Worm (Caenorhabditis elegans): Measurements from ENCODE around the gene lin-23.

lin-23 gene

DNA sequence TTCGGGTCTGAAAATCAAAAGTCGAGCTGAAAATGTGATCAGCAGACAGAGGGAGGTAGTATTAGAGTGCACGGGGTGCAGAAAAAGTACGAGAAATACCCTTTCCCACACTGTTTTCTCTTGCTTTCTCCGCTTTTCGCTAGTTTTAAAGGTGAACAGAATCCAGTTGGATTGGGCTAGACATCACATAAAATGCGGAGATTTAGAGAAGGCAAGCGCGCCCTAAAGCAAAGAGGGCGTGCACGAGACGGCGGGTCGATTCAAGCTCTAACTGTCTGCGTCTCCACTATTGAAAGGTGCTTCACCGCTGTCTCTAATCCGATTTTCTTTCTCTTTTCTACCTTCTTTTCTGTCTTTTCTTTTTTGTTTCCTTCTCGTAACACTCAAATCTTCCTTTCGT is 993 bp upstream of the lin-23 start (continued):
- peak; percentile 79 for TF ChIP-seq nhr-90 (tag; optimal IDR thresholded peaks at IDR 0.05; ENCODE audit: poor library complexity)
- peak; percentile 92 for TF ChIP-seq nhr-85 (tag)
- TF ChIP-seq hpl-2 (GFP tag; optimal IDR thresholded peaks at IDR 0.05): peak; percentile 20
- no peak for TF ChIP-seq aha-1 (tag; optimal IDR thresholded peaks at IDR 0.05)
- peak; percentile 84 for TF ChIP-seq nhr-19 (GFP tag; conservative IDR thresholded peaks at IDR 0.05)
- TF ChIP-seq unc-98 (GFP tag; IDR thresholded peaks at IDR 0.05): no peak
- peak; percentile 12 for TF ChIP-seq aly-2 (tag; optimal IDR thresholded peaks at IDR 0.05)
- peak; percentile 85 to 87 for TF ChIP-seq lin-35 (GFP tag; optimal IDR thresholded peaks at IDR 0.05)
- TF ChIP-seq dsc-1 (tag; optimal IDR thresholded peaks at IDR 0.05): peak; percentile 76
- no peak for TF ChIP-seq alr-1 (tag; optimal IDR thresholded peaks at IDR 0.05; ENCODE audit: borderline replicate concordance)
- no peak for TF ChIP-seq pax-3 (tag; optimal IDR thresholded peaks at IDR 0.05)
- peak; percentile 72 for TF ChIP-seq ztf-4 (tag; optimal IDR thresholded peaks at IDR 0.05)
- no peak for TF ChIP-seq nhr-84 (tag; optimal IDR thresholded peaks at IDR 0.05)
- TF ChIP-seq fkh-8 (tag; optimal IDR thresholded peaks at IDR 0.05): peak; percentile 88
- TF ChIP-seq C34B4.2 (tag; optimal IDR thresholded peaks at IDR 0.05): no peak
- peak; percentile 67 to 79 (median 78) for TF ChIP-seq dpl-1 (GFP tag; optimal IDR thresholded peaks at IDR 0.05)
- peak; percentile 66 for TF ChIP-seq fkh-10 (GFP tag; optimal IDR thresholded peaks at IDR 0.05)
- peak; percentile 91 for TF ChIP-seq nhr-20 (tag; optimal IDR thresholded peaks at IDR 0.05)
- peak; percentile 97 for TF ChIP-seq blmp-1 (tag; optimal IDR thresholded peaks at IDR 0.05)
- TF ChIP-seq mdl-1 (tag; optimal IDR thresholded peaks at IDR 0.05): peak; percentile 45 to 97
- peak; percentile 45; the same call in 1 of the 2 replicates for TF ChIP-seq grh-1 (GFP tag; IDR thresholded peaks at IDR 0.05)
- no peak for TF ChIP-seq sptf-1 (tag; optimal IDR thresholded peaks at IDR 0.05)
- peak; percentile 80 for TF ChIP-seq lin-13 (GFP tag; optimal IDR thresholded peaks at IDR 0.05)
- peak; percentile 83 for TF ChIP-seq xbp-1 (tag; optimal IDR thresholded peaks at IDR 0.05)
- peak; percentile 21 for TF ChIP-seq fkh-4 (tag; optimal IDR thresholded peaks at IDR 0.05; ENCODE audit: borderline replicate concordance)
- TF ChIP-seq snpc-4 (tag; optimal IDR thresholded peaks at IDR 0.05): peak; percentile 50
- TF ChIP-seq unc-30 (tag; optimal IDR thresholded peaks at IDR 0.05): no peak
- peak; percentile 88 for TF ChIP-seq nhr-47 (tag; optimal IDR thresholded peaks at IDR 0.05)
- peak; percentile 80 for TF ChIP-seq unc-86 (tag; optimal IDR thresholded peaks at IDR 0.05)
- TF ChIP-seq fos-1 (tag; optimal IDR thresholded peaks at IDR 0.05): no peak
- TF ChIP-seq zip-4 (GFP tag; optimal IDR thresholded peaks at IDR 0.05): no peak
- peak in 1 of 2 experiments; percentile 6 for TF ChIP-seq egl-27 (tag; optimal IDR thresholded peaks at IDR 0.05)
- TF ChIP-seq unc-130 (tag; optimal IDR thresholded peaks at IDR 0.05): peak; percentile 84
- TF ChIP-seq ceh-82 (tag; optimal IDR thresholded peaks at IDR 0.05): peak; percentile 70 to 94 (median 77)
- 0 out of 2 replicates have a peak, but pooled peaks have one; percentile 34 for TF ChIP-seq mab-9 (GFP tag; IDR thresholded peaks at IDR 0.05)

DNA sequence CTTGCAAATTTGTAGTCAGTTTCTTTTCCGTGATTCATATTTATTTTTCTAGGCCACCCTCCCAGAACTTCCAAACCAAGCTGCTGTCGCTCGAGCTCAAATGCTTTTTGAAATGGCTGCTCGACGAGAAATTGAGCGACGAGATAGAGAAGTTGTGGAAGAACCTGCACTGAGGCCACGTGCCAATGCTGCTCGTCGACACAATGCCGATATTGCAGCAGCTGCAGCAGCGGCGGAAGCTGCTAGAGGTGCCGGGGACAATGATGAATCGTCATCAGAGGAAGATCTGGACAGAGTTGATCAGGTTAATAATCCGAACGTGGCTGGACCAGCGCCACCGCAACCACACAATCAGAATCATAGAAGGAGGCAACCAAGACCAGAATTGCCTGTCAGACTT is 2.3 kb downstream of the lin-23 start:
- TF ChIP-seq fkh-4 (tag; optimal IDR thresholded peaks at IDR 0.05; ENCODE audit: borderline replicate concordance) (no peak), mep-1 (tag; optimal IDR thresholded peaks at IDR 0.05) (no peak), grh-1 (GFP tag; IDR thresholded peaks at IDR 0.05) (no peak), nhr-77 (tag; optimal IDR thresholded peaks at IDR 0.05) (no peak), snpc-4 (tag; optimal IDR thresholded peaks at IDR 0.05) (no peak), nhr-90 (tag; optimal IDR thresholded peaks at IDR 0.05; ENCODE audit: poor library complexity) (no peak), efl-1 (optimal IDR thresholded peaks at IDR 0.05) (no peak), efl-1 (GFP tag; optimal IDR thresholded peaks at IDR 0.05 in 1 of 2) (no peak), dpl-1 (GFP tag; optimal IDR thresholded peaks at IDR 0.05) (no peak), C16A3.4 (tag; optimal IDR thresholded peaks at IDR 0.05) (no peak), hlh-17 (GFP tag; optimal IDR thresholded peaks at IDR 0.05; ENCODE audit: borderline replicate concordance) (no peak)
